Worm (Caenorhabditis elegans) whole organism, L4 larva: Measurements from ENCODE around the gene Y75D11A.2.

Experiments
- T20F7.1 ChIP-seq: fragments of 200-800 bp; sonication (Bioruptor generic); optimal IDR thresholded peaks from 2 replicates; lab custom pipeline; 2018; ENCODE audit warnings: mild to moderate bottlenecking, missing genetic modification characterization, missing compliant biosample characterization
- Y48G9A.11 ChIP-seq: fragments of 200-800 bp; sonication (Bioruptor generic); IDR thresholded peaks from 2 replicates; pipeline ENCODE4 v1.3.6; 2022; ENCODE audit warnings: missing genetic modification reagents, missing genetic modification characterization, missing compliant biosample characterization
- Y5F2A.4 ChIP-seq: fragments of 200-800 bp; sonication (Bioruptor generic); optimal IDR thresholded peaks from 2 replicates; lab custom pipeline; 2018; ENCODE audit warnings: mild to moderate bottlenecking, missing genetic modification characterization, missing compliant biosample characterization
- Y75B8A.6 ChIP-seq: fragments of 200-800 bp; sonication (Bioruptor generic); IDR thresholded peaks from 2 replicates; pipeline ENCODE4 v1.3.6; 2022; ENCODE audit warnings: missing genetic modification reagents, missing genetic modification characterization, missing compliant biosample characterization
- ZK337.2 ChIP-seq: fragments of 200-800 bp; sonication (Bioruptor generic); IDR thresholded peaks from 2 replicates; pipeline ENCODE4 v1.3.6; 2022; ENCODE audit warnings: missing genetic modification reagents, missing genetic modification characterization, missing compliant biosample characterization
- aha-1 ChIP-seq: fragments of 150-350 bp; peaks from one replicate; lab custom pipeline; 2014; ENCODE audit warnings: missing biosample characterization, missing genetic modification characterization
- ceh-62 ChIP-seq: sonication (generic microtip); optimal IDR thresholded peaks from 2 replicates; lab custom pipeline; 2017; ENCODE audit warnings: missing biosample characterization, missing genetic modification characterization
- ces-1 ChIP-seq: fragments of 150-350 bp; sonication (generic microtip); optimal IDR thresholded peaks from 4 replicates; lab custom pipeline; 2014; ENCODE audit warnings: missing biosample characterization, missing genetic modification reagents, missing genetic modification characterization
- cey-2 ChIP-seq: sonication (generic microtip); optimal IDR thresholded peaks from 3 replicates; lab custom pipeline; 2017; ENCODE audit warnings: missing genetic modification characterization, mild to moderate bottlenecking, missing compliant biosample characterization, antibody characterized with exemption, borderline replicate concordance; ENCODE audit not compliant: insufficient read depth
- daf-16 ChIP-seq, 3 experiments: sonication (generic microtip); optimal IDR thresholded peaks; 2 replicates each; lab custom pipeline; 2016 to 2017; ENCODE audit warnings: missing genetic modification characterization in 3 of 3, missing genetic modification reagents in 3 of 3, mild to moderate bottlenecking in 2 of 3, missing compliant biosample characterization in 2 of 3, missing biosample characterization in 1 of 3, moderate library complexity in 1 of 3
- duxl-1 ChIP-seq: sonication (generic microtip); optimal IDR thresholded peaks from 2 replicates; lab custom pipeline; 2016; ENCODE audit warnings: mild to moderate bottlenecking, missing genetic modification characterization, moderate library complexity, missing compliant biosample characterization; ENCODE audit not compliant: poor library complexity
- fos-1 ChIP-seq: fragments of 150-350 bp; optimal IDR thresholded peaks from 2 replicates; lab custom pipeline; 2014; ENCODE audit warnings: missing biosample characterization, missing genetic modification characterization
- lin-1 ChIP-seq: fragments of 200-800 bp; sonication (Bioruptor generic); IDR thresholded peaks from 2 replicates; pipeline ENCODE4 v1.3.6; 2022; ENCODE audit warnings: missing genetic modification reagents, missing genetic modification characterization, missing compliant biosample characterization
- lin-29 ChIP-seq: fragments of 200-800 bp; sonication (Bioruptor generic); IDR thresholded peaks from 2 replicates; pipeline ENCODE4 v1.3.6; 2022; ENCODE audit warnings: missing genetic modification reagents, missing genetic modification characterization, missing compliant biosample characterization
- madf-5 ChIP-seq, 2 experiments: fragments of 200-800 bp; sonication (Bioruptor generic); IDR thresholded peaks; 2 replicates each; pipeline ENCODE4 v1.3.6; 2022; ENCODE audit warnings: missing compliant biosample characterization in 2 of 2, missing genetic modification characterization in 2 of 2
- madf-9 ChIP-seq: fragments of 200-800 bp; sonication (Bioruptor generic); conservative IDR thresholded peaks from 2 replicates; pipeline ENCODE4 v1.3.6; 2022; ENCODE audit warnings: missing genetic modification reagents, missing genetic modification characterization, missing compliant biosample characterization
- mdl-1 ChIP-seq, 2 experiments: fragments of 150-350 bp in 1 of 2; sonication (generic microtip) in 1 of 2; optimal IDR thresholded peaks; 2 replicates each; lab custom pipeline; 2014 to 2017; ENCODE audit warnings: missing biosample characterization in 2 of 2, missing genetic modification characterization in 2 of 2
- mep-1 ChIP-seq: fragments of 150-350 bp; sonication (generic microtip); optimal IDR thresholded peaks from 3 replicates; lab custom pipeline; 2014; ENCODE audit warnings: missing biosample characterization, missing genetic modification characterization
- mes-2 ChIP-seq: sonication (generic microtip); optimal IDR thresholded peaks from 2 replicates; lab custom pipeline; 2016; ENCODE audit warnings: missing genotype, mild to moderate bottlenecking, missing genetic modification characterization, missing compliant biosample characterization; ENCODE audit not compliant: poor library complexity, severe bottlenecking
- nhr-10 ChIP-seq: fragments of 150-350 bp; optimal IDR thresholded peaks from 2 replicates; lab custom pipeline; 2014; ENCODE audit warnings: missing biosample characterization, missing genetic modification characterization
- nhr-11 ChIP-seq: fragments of 150-350 bp; optimal IDR thresholded peaks from 2 replicates; lab custom pipeline; 2014; ENCODE audit warnings: missing biosample characterization, missing genetic modification characterization
- nhr-111 ChIP-seq: fragments of 200-800 bp; sonication (Bioruptor generic); optimal IDR thresholded peaks from 2 replicates; lab custom pipeline; 2018; ENCODE audit warnings: mild to moderate bottlenecking, missing genetic modification characterization, missing compliant biosample characterization
- nhr-237 ChIP-seq: sonication (generic microtip); optimal IDR thresholded peaks from 2 replicates; lab custom pipeline; 2017; ENCODE audit warnings: missing biosample characterization, missing genetic modification characterization
- nhr-28 ChIP-seq: fragments of 150-350 bp; optimal IDR thresholded peaks from 2 replicates; lab custom pipeline; 2014; ENCODE audit warnings: missing biosample characterization, missing genetic modification characterization
- nhr-48 ChIP-seq: sonication (generic microtip); optimal IDR thresholded peaks from 2 replicates; lab custom pipeline; 2016; ENCODE audit warnings: mild to moderate bottlenecking, missing genetic modification characterization, missing compliant biosample characterization
- php-3 ChIP-seq: fragments of 200-800 bp; sonication (Bioruptor generic); IDR thresholded peaks from 2 replicates; pipeline ENCODE4 v1.3.6; 2022; ENCODE audit warnings: missing genetic modification reagents, missing genetic modification characterization, missing compliant biosample characterization
- rbr-2 ChIP-seq: sonication (generic microtip); optimal IDR thresholded peaks from 2 replicates; lab custom pipeline; 2016; ENCODE audit warnings: missing genotype, missing genetic modification characterization, missing compliant biosample characterization
- skn-1 ChIP-seq: fragments of 150-350 bp; optimal IDR thresholded peaks from 2 replicates; lab custom pipeline; 2014; ENCODE audit warnings: missing biosample characterization, missing genetic modification characterization
- snpc-4 ChIP-seq: fragments of 150-350 bp; optimal IDR thresholded peaks from 2 replicates; lab custom pipeline; 2014; ENCODE audit warnings: missing biosample characterization, missing genetic modification characterization
- spr-3 ChIP-seq: fragments of 200-800 bp; sonication (Bioruptor generic); optimal IDR thresholded peaks from 2 replicates; lab custom pipeline; 2018; ENCODE audit warnings: mild to moderate bottlenecking, missing genetic modification characterization, missing compliant biosample characterization
- tag-97 ChIP-seq: fragments of 200-800 bp; sonication (Bioruptor generic); IDR thresholded peaks from 2 replicates; pipeline ENCODE4 v1.3.6; 2022; ENCODE audit warnings: missing genetic modification characterization, missing compliant biosample characterization
- unc-62 ChIP-seq, 3 experiments: fragments of 150-350 bp in 1 of 3; sonication (generic microtip); optimal IDR thresholded peaks in 2 of 3; peaks in 1 of 3; 1 replicate in 1 of 3; 2 replicates in 2 of 3; lab custom pipeline; 2014 to 2017; ENCODE audit warnings: missing biosample characterization in 3 of 3, missing genetic modification characterization in 3 of 3, missing genetic modification reagents in 3 of 3, missing genotype in 1 of 3
- vab-7 ChIP-seq: fragments of 200-800 bp; sonication (Bioruptor generic); IDR thresholded peaks from 2 replicates; pipeline ENCODE4 v1.3.6; 2022; ENCODE audit warnings: missing genetic modification reagents, missing genetic modification characterization, missing compliant biosample characterization
- ztf-11 ChIP-seq: fragments of 150-350 bp; optimal IDR thresholded peaks from 2 replicates; lab custom pipeline; 2014; ENCODE audit warnings: missing biosample characterization, missing genetic modification characterization

Y75D11A.2 gene

ce11 chrX:1769636-1770035, 27.0 kb downstream of the Y75D11A.2 start:
- TF ChIP-seq snpc-4 (tag; lab: Kevin White, UChicago) = no peak
- no peak for TF ChIP-seq mes-2 (tag; lab: Kevin White, UChicago)
- no peak for TF ChIP-seq rbr-2
- TF ChIP-seq tag-97 (GFP tag; lab: Robert Waterston, UW) = no peak
- TF ChIP-seq aha-1 (tag; lab: Kevin White, UChicago) = peak; percentile 34
- no peak for TF ChIP-seq cey-2 (tag; lab: Kevin White, UChicago)
- TF ChIP-seq nhr-28 (tag; lab: Kevin White, UChicago) = no peak
- no peak for TF ChIP-seq ztf-11 (tag; lab: Kevin White, UChicago)
- TF ChIP-seq nhr-48 (tag; lab: Kevin White, UChicago) = no peak
- no peak for TF ChIP-seq fos-1 (tag; lab: Kevin White, UChicago)
- TF ChIP-seq T20F7.1 (GFP tag; lab: Kevin White, UChicago) = no peak
- no peak for TF ChIP-seq madf-9 (GFP tag; lab: Robert Waterston, UW)
- TF ChIP-seq Y75B8A.6 = no peak
- TF ChIP-seq nhr-11 (tag; lab: Kevin White, UChicago) = no peak
- no peak for TF ChIP-seq spr-3 (GFP tag; lab: Kevin White, UChicago)
- no peak for TF ChIP-seq Y48G9A.11 (GFP tag; lab: Robert Waterston, UW)
- TF ChIP-seq unc-62 (GFP tag; optimal IDR thresholded peaks at IDR 0.05 in 1 of 2; lab: Kevin White, UChicago) = peak in 1 of 2 experiments; percentile 97
- TF ChIP-seq unc-62 (tag; optimal IDR thresholded peaks at IDR 0.05; lab: Kevin White, UChicago) = no peak
- TF ChIP-seq duxl-1 (tag; lab: Kevin White, UChicago) = no peak

- TF ChIP-seq madf-5 (GFP tag; IDR thresholded peaks at IDR 0.05; lab: Robert Waterston, UW) (no peak), nhr-237 (no peak), lin-29 (GFP tag; lab: Robert Waterston, UW) (no peak), tag-97 (GFP tag; lab: Robert Waterston, UW) (no peak), ces-1 (no peak), vab-7 (no peak), ceh-62 (tag; lab: Kevin White, UChicago) (no peak), ZK337.2 (GFP tag; lab: Robert Waterston, UW) (no peak), lin-1 (no peak), php-3 (no peak), nhr-10 (tag; lab: Kevin White, UChicago) (no peak), mep-1 (no peak)
Measured at ce11 chrX:1777988-1778387, 35.4 kb downstream of the Y75D11A.2 start, which contains the start of gene elc-2. Gene elc-2, minus strand, starts transcription at chrX:1778088.

- no peak for TF ChIP-seq Y5F2A.4
- peak in 1 of 2 experiments; percentile 98 for TF ChIP-seq unc-62 (GFP tag; optimal IDR thresholded peaks at IDR 0.05 in 1 of 2; lab: Kevin White, UChicago)
- TF ChIP-seq unc-62 (tag; optimal IDR thresholded peaks at IDR 0.05; lab: Kevin White, UChicago) = no peak
- no peak for TF ChIP-seq daf-16 (GFP tag; optimal IDR thresholded peaks at IDR 0.05; lab: Kevin White, UChicago)
- no peak for TF ChIP-seq daf-16 (tag; optimal IDR thresholded peaks at IDR 0.05; lab: Kevin White, UChicago)
- TF ChIP-seq mdl-1 (tag; optimal IDR thresholded peaks at IDR 0.05; lab: Kevin White, UChicago) = no peak
Measured at ce11 chrX:1785692-1786091, 43.1 kb downstream of the Y75D11A.2 start.

- TF ChIP-seq duxl-1 (tag; lab: Kevin White, UChicago) (no peak), nhr-111 (GFP tag; lab: Kevin White, UChicago) (no peak), unc-62 (GFP tag; optimal IDR thresholded peaks at IDR 0.05 in 1 of 2; lab: Kevin White, UChicago) (no peak), unc-62 (tag; optimal IDR thresholded peaks at IDR 0.05; lab: Kevin White, UChicago) (no peak), skn-1 (tag; lab: Kevin White, UChicago) (no peak), nhr-10 (tag; lab: Kevin White, UChicago) (no peak)
Measured at ce11 chrX:1786607-1787006, 44.0 kb downstream of the Y75D11A.2 start, which contains the start of gene arg-1. Gene arg-1, plus strand, starts transcription at chrX:1786907.
